Worm (Caenorhabditis elegans) whole organism, L1 larva: ENCODE data around the gene F52H2.5.

Source experiments
- blmp-1 ChIP-seq: fragments of 150-350 bp; optimal IDR thresholded peaks from 2 replicates; lab custom pipeline; 2014; ENCODE audit warnings: missing biosample characterization, missing genetic modification characterization
- ceh-82 ChIP-seq, 3 experiments: fragments of 150-350 bp in 1 of 3; sonication (generic microtip) in 2 of 3; optimal IDR thresholded peaks; 2 replicates each; lab custom pipeline; 2014 to 2017; ENCODE audit warnings: missing biosample characterization in 3 of 3, missing genetic modification characterization in 3 of 3
- lin-13 ChIP-seq: fragments of 150-350 bp; optimal IDR thresholded peaks from 2 replicates; lab custom pipeline; 2014; ENCODE audit warnings: missing biosample characterization, missing genetic modification reagents, missing genetic modification characterization
- lsy-2 ChIP-seq, 2 experiments: fragments of 150-350 bp; optimal IDR thresholded peaks; 2 replicates each; lab custom pipeline; 2014; ENCODE audit warnings: missing biosample characterization in 2 of 2, missing genetic modification characterization in 2 of 2
- mdl-1 ChIP-seq, 2 experiments: fragments of 150-350 bp; optimal IDR thresholded peaks; 2 replicates each; lab custom pipeline; 2014 to 2017; ENCODE audit warnings: missing biosample characterization in 2 of 2, missing genetic modification characterization in 2 of 2, inconsistent platforms in 1 of 2
- nhr-12 ChIP-seq: sonication (generic microtip); optimal IDR thresholded peaks from 2 replicates; lab custom pipeline; 2017; ENCODE audit warnings: missing biosample characterization, missing genetic modification characterization
- nhr-20 ChIP-seq: sonication (generic microtip); optimal IDR thresholded peaks from 2 replicates; lab custom pipeline; 2016; ENCODE audit warnings: mild to moderate bottlenecking, missing genetic modification characterization, missing compliant biosample characterization
- rnt-1 ChIP-seq: sonication (generic microtip); optimal IDR thresholded peaks from 2 replicates; lab custom pipeline; 2016; ENCODE audit warnings: mild to moderate bottlenecking, missing genetic modification characterization, moderate library complexity, missing compliant biosample characterization
- zip-4 ChIP-seq: fragments of 200-800 bp; sonication (Bioruptor generic); optimal IDR thresholded peaks from 2 replicates; lab custom pipeline; 2018; ENCODE audit warnings: mild to moderate bottlenecking, missing genetic modification characterization, moderate library complexity, missing compliant biosample characterization

ce11 chrX:2522658-2523057 lies 37.2 kb downstream of the F52H2.5 start:
- TF ChIP-seq mdl-1 (tag; optimal IDR thresholded peaks at IDR 0.05; lab: Kevin White, UChicago): no peak
- TF ChIP-seq blmp-1: no peak
- TF ChIP-seq rnt-1 (tag; lab: Kevin White, UChicago): no peak
- no peak for TF ChIP-seq nhr-12 (tag; lab: Kevin White, UChicago)
- no peak for TF ChIP-seq ceh-82 (tag; optimal IDR thresholded peaks at IDR 0.05; lab: Kevin White, UChicago)
- no peak for TF ChIP-seq nhr-20 (tag; lab: Kevin White, UChicago)
- no peak for TF ChIP-seq lin-13 (GFP tag; lab: Kevin White, UChicago)
- no peak for TF ChIP-seq lsy-2 (tag; optimal IDR thresholded peaks at IDR 0.05; lab: Kevin White, UChicago)
- no peak for TF ChIP-seq zip-4 (GFP tag; lab: Kevin White, UChicago)
